Fruit fly (Drosophila melanogaster): ENCODE results near the gene CG7071.

The CG7071 gene

DNA sequence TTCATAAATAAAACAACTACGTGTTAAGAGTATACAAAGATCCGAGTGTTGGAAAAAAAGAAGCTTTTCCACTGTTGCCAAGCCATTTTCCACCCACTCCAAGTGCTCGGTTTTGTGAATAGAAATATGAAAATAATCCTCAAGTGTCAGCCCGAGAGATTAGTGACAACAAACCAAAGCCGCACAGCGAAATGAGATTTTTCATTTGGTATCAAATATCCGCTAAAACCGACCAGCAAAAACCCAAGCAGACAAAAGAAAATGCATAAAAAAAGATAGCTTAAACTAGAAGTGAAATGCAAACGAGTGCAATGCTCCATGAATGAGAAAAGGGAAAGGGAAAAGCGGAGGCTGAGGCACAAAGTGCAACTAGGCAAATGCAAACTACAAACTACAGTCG lies 11.0 kb upstream of the CG7071 start, which contains the start of gene rdhB:
rdhB (plus strand) TSS at position 301 of the 400 bp plus-strand sequence.
- no peak for TF ChIP-seq Sin3A (optimal IDR thresholded peaks at IDR 0.05)

DNA sequence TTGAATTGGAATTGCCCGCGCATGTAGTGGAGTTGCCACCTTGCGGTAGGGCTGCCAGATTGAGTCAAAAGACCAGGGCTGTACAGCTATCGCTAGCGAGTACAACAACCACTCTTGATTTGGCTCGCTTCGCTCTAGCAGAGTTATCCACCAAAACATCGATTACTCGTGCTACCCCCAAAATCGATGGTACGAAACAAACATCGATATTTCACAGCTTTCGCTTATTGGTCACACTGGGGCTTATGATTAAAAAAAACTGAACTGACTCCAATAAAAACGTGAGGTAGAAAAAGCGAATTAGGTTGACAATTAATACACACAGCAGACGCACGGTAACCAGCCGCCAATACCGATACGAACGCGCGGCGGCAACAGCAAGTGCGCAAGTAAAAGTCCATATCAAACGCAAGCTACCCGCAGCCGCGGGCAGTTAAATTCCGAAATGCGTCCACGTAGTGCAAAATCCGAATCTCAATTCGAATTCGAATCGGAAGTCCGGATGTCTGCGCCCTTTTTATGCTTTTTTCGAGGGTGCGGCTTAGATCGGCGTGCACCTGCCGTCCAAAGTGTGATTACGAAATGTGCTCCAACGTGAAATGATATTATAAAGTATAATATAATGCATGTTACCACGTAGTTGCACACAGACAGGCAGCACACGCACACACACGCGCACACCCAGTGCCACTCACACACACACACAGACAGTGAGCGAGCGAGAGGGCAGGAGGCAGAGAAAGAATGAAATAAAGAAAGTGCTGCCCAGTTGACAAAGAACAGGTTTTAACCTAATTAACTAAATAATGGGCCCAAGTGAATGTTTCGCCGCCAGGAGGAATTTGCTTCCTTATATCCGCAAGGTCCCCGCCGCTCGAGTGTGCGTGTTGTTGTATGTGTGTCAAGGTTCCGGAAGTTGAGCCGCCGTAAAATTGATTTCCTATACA lies 5.7 kb upstream of the CG7071 start, which contains the start of gene Sar1:
Sar1 (plus strand) TSS at position 222 of the 947 bp plus-strand sequence.
- TF ChIP-seq Myc (optimal IDR thresholded peaks at IDR 0.05) (no peak), Sin3A (optimal IDR thresholded peaks at IDR 0.05) (no peak), insv (optimal IDR thresholded peaks at IDR 0.05) (no peak), ttk (optimal IDR thresholded peaks at IDR 0.05) (no peak), psq (optimal IDR thresholded peaks at IDR 0.05) (no peak), h (optimal IDR thresholded peaks at IDR 0.05) (no peak)

DNA sequence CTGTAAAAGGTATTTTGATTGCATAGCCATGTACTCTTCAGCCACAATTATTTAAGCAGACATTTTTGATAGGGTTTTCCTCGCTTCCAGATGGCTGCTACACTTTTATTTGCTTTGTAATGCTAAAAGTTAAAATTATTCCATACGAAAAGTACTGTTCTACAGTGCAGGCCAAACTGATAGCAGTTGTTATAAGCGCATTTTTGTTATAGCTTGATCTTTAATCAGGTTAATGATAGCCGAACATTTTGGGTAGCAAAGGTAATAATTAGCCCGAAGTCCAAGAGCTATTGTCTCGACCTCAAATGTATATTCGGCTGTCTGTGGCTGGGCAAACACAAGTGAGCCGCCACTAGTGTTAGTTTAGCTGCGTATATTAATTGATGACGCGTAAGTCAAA lies 4.5 kb upstream of the CG7071 start:
- TF ChIP-seq ttk (optimal IDR thresholded peaks at IDR 0.05), result no peak
- TF ChIP-seq insv (optimal IDR thresholded peaks at IDR 0.05), result no peak

DNA sequence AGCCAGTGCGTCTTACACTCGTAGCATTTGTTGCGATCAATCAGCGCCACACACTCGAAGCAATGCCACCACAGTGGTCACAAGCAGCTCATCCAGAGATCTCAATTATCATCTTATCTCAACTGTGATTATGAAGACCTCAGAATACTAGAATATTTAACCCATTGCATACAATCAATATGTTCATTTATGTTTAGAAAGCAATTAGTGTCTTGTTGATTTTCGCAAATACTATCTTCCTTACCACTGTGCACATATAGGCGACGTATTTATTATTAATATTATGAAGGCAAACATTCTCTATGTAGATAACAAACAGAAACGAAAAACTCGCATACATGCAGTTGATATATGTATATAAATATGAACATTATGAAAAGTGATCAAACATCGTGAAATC lies 3.6 kb upstream of the CG7071 start:
- TF ChIP-seq psq (optimal IDR thresholded peaks at IDR 0.05) (no peak), Sin3A (optimal IDR thresholded peaks at IDR 0.05) (no peak), ttk (optimal IDR thresholded peaks at IDR 0.05) (no peak), h (optimal IDR thresholded peaks at IDR 0.05) (no peak), insv (optimal IDR thresholded peaks at IDR 0.05) (no peak), Myc (optimal IDR thresholded peaks at IDR 0.05) (no peak)

DNA sequence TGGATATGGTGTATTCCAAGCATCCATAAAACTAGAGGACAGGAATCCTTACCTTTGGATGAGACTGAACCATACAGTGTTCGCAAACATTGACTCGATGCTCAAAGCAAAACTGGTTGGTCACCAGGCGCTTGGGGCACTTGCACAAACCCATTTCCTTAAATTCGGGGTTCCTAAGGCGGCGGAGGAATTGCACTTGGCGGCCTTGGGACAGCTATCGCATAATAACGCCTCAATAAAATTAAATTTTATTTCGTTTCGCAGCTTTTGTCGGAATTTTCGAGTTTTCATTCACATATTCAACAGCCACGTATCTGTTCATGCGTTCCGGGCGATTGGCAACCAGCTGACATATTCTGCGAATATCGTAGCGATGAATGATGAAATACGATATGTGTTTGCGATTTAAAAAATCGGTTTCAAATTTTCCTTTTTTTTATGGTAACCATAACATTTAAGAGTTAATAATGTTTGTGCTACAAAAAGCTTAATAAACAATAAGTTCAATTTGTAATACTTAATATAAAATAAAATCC lies 3.3 kb downstream of the CG7071 start, which contains the start of gene CG5382:
CG5382 (minus strand) TSS at position 324 of the 536 bp plus-strand sequence.
- TF ChIP-seq ttk (optimal IDR thresholded peaks at IDR 0.05) (no peak), psq (optimal IDR thresholded peaks at IDR 0.05) (no peak), Sin3A (optimal IDR thresholded peaks at IDR 0.05) (no peak), Myc (optimal IDR thresholded peaks at IDR 0.05) (no peak), h (optimal IDR thresholded peaks at IDR 0.05) (no peak), insv (optimal IDR thresholded peaks at IDR 0.05) (no peak)

DNA sequence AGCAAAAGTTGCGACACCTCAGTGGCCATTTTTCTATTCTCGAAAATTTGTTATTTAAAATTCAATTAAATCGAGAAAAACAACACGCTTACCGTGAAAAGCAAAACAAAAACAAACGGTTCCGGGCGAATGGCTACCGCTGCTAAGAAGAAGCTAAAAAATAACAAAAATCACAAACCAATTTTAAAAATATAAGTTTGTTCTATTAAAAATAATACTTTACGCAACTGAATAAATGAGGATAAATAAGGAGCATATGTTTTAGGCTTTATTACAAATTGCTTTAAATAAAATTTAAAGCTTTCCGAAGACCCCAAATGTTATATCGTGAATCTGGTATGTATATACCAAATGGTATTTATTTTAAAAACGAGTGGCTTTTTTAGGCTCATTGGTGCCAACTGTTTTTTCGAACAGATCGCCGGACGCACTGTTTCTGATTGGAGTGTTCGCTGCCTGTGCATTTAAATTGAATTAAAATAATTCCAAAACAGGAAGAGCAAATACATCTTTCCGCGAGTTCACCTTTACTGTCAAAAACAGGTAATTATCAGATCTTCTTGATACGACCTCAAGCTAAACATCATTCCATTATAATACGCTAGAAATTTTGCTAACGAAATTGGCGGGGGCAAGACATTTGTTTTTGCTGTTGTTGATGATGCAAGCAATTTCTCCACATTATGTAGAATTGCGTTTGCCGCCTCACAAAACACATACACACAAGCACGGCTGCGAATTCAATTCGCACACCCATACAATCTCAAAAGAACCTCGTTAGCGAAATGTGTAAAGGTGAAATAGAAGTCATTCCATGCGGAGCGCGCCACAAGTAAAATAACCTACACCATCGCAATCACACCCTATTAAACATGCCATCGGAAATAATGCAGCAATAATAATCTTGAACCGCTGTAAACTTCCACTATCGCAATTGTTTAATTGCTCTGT lies 5.0 kb downstream of the CG7071 start, which contains the start of the genes Polr3F and PyK:
Polr3F (minus strand) TSS at position 248 of the 951 bp plus-strand sequence.
PyK (plus strand) TSS at position 411 of the 951 bp plus-strand sequence.
- no peak for TF ChIP-seq Sin3A (optimal IDR thresholded peaks at IDR 0.05)
- no peak for TF ChIP-seq Myc (optimal IDR thresholded peaks at IDR 0.05)
- TF ChIP-seq ttk (optimal IDR thresholded peaks at IDR 0.05), result no peak
- TF ChIP-seq insv (optimal IDR thresholded peaks at IDR 0.05), result no peak
- no peak for TF ChIP-seq psq (optimal IDR thresholded peaks at IDR 0.05)
- TF ChIP-seq h (optimal IDR thresholded peaks at IDR 0.05), result no peak

DNA sequence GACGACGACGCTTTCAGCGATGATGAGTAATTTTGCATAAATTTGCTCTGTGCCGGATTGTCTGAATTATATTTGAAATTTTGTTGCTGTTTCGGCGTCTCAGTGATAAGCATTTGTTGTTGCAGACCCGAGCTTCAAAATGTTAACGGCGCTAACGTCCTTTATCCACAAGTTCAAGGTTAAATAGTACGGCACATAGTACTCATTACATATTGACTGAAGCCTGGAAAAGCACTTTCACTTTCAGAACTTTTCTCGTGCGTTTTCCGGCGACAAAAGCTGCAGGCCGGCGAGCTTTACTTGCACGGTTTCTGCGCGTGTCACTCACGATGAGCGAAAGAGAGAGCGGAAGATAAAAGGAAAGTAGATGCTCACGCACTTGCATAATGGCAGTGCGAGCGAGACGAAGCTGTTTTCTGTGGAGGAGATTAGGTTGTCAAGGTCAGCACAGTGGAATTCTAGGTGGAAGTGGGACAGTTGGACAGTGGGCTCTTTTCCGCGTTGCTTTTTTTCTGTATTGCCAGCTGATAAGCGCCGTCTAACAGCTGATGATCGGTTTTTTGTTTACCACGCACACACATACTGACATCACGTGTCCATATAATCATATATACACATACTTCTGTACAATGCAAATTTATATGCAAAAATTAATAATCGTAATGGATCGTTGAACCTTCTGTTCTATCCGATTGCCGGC lies 5.8 kb downstream of the CG7071 start:
- TF ChIP-seq Sin3A (optimal IDR thresholded peaks at IDR 0.05), result no peak
- no peak for TF ChIP-seq h (optimal IDR thresholded peaks at IDR 0.05)
- no peak for TF ChIP-seq psq (optimal IDR thresholded peaks at IDR 0.05)
- no peak for TF ChIP-seq Myc (optimal IDR thresholded peaks at IDR 0.05)

DNA sequence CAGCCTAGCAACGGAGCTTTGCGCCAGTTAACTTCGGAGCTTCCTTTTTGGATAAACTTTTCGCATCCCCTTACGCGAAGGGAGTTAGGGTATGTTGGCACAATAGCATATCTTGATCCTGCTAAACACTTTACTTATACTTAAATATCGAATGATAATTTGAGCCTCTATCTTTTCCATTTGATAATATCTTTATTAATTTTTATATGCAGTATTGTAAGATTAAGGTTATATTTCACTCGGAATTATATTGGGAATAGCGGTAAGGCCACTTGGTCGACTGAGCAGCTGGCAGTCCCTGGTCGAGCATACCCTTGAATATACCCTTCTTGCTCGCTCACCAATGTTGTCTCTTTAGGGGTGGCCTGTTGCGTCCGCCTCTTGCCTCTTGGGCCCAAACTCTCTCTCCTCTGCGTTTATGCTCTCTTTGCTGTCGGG lies 6.4 kb downstream of the CG7071 start:
- no peak for TF ChIP-seq insv (optimal IDR thresholded peaks at IDR 0.05)
- TF ChIP-seq Sin3A (optimal IDR thresholded peaks at IDR 0.05), result no peak
- no peak for TF ChIP-seq psq (optimal IDR thresholded peaks at IDR 0.05)
- TF ChIP-seq ttk (optimal IDR thresholded peaks at IDR 0.05), result no peak
- TF ChIP-seq Myc (optimal IDR thresholded peaks at IDR 0.05), result no peak
- no peak for TF ChIP-seq h (optimal IDR thresholded peaks at IDR 0.05)

DNA sequence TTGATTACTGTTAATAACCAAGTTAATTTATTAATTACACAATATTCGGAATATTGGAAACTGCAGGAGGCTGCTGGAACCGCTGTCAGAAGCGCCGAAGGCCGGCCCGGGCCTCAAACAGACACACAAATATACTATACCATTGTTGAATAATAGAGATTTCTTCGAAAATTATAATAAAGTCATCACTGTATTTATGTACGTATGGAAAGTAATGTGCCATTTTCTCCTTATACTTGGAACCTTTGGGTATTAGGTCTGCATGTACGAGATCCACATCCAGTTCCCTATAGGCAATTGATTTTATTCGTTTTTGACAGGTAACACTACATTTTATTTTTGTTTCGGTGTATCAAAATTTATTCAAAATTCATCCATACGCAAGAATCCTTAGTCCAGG lies 10.1 kb downstream of the CG7071 start, which contains the start of gene CG7069:
CG7069 (plus strand) TSS at position 301 of the 400 bp plus-strand sequence.
- no peak for TF ChIP-seq psq (optimal IDR thresholded peaks at IDR 0.05)
- TF ChIP-seq insv (optimal IDR thresholded peaks at IDR 0.05), result no peak
- no peak for TF ChIP-seq h (optimal IDR thresholded peaks at IDR 0.05)
- TF ChIP-seq Sin3A (optimal IDR thresholded peaks at IDR 0.05), result no peak
- TF ChIP-seq Myc (optimal IDR thresholded peaks at IDR 0.05), result no peak
- no peak for TF ChIP-seq ttk (optimal IDR thresholded peaks at IDR 0.05)

DNA sequence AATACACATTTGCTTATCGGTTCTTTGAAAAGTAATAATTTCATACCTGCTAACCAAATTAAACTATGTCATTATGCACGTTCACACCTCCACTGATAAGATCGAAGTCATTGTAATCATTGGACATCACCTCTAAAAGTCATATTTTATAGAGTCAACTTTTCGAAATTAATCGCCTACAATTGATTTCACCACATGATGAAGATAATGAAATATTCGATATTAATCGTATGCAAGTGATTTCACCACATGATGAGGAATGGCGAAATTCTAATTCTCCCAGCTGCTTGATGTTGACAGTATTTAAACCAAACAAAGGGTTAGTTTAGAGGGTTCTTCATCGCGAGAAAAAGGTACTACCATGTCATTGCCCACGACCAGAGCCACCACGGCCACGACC lies 13.3 kb downstream of the CG7071 start, which contains the start of gene CG18596:
CG18596 (plus strand) TSS at position 250 of the 400 bp plus-strand sequence.
- no peak for TF ChIP-seq Sin3A (optimal IDR thresholded peaks at IDR 0.05)
- no peak for TF ChIP-seq Myc (optimal IDR thresholded peaks at IDR 0.05)
- TF ChIP-seq ttk (optimal IDR thresholded peaks at IDR 0.05), result no peak
- no peak for TF ChIP-seq h (optimal IDR thresholded peaks at IDR 0.05)
- TF ChIP-seq insv (optimal IDR thresholded peaks at IDR 0.05), result no peak
- no peak for TF ChIP-seq psq (optimal IDR thresholded peaks at IDR 0.05)

DNA sequence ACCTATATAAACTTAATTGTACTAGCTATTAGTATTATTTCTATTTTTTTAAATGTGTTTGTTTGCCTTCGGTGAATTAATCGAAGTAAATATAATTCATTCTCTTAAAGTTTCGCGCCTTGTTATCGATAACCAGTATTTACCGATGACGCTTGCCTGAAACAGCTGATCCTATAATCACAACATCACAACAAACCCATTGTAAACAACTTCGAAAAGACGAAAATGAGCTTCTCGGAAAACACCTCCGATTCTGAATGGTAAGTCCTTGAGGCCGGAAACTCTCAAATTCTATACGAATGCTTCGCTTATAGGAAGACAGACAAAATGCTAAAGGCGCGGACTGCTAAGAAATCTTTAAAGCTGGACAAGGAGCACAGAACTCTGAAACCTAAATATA lies 17.5 kb downstream of the CG7071 start, which contains the start of gene CG34149:
CG34149 (plus strand) TSS at position 187 of the 400 bp plus-strand sequence.
- TF ChIP-seq Myc (optimal IDR thresholded peaks at IDR 0.05), result no peak
- no peak for TF ChIP-seq Sin3A (optimal IDR thresholded peaks at IDR 0.05)
- TF ChIP-seq h (optimal IDR thresholded peaks at IDR 0.05), result no peak
- no peak for TF ChIP-seq psq (optimal IDR thresholded peaks at IDR 0.05)
- no peak for TF ChIP-seq ttk (optimal IDR thresholded peaks at IDR 0.05)
- TF ChIP-seq insv (optimal IDR thresholded peaks at IDR 0.05), result no peak
